Worm (Caenorhabditis elegans) whole organism, L1 larva: ENCODE data around the gene aly-3.
A peak's percentile ranks its signal among the peaks of the same experiment; 100 is the strongest.

Experiments used
- C16A3.4 ChIP-seq: fragments of 150-350 bp; optimal IDR thresholded peaks from 2 replicates; lab custom pipeline; 2014; ENCODE audit warnings: missing biosample characterization, missing genetic modification characterization
- F16B12.6 ChIP-seq: fragments of 150-350 bp; optimal IDR thresholded peaks from 2 replicates; lab custom pipeline; 2014; ENCODE audit warnings: missing biosample characterization, missing genetic modification characterization
- Y116A8C.19 ChIP-seq: sonication (generic microtip); optimal IDR thresholded peaks from 2 replicates; lab custom pipeline; 2016; ENCODE audit warnings: missing compliant biosample characterization, missing genetic modification characterization, borderline replicate concordance
- aly-2 ChIP-seq: fragments of 150-350 bp; optimal IDR thresholded peaks from 2 replicates; lab custom pipeline; 2014; ENCODE audit warnings: missing biosample characterization, missing genetic modification characterization
- ama-1 ChIP-seq: fragments of 150-350 bp; optimal IDR thresholded peaks from 2 replicates; lab custom pipeline; 2014
- blmp-1 ChIP-seq: fragments of 150-350 bp; optimal IDR thresholded peaks from 2 replicates; lab custom pipeline; 2014; ENCODE audit warnings: missing biosample characterization, missing genetic modification characterization
- ceh-63 ChIP-seq: fragments of 200-800 bp; sonication (Bioruptor generic); optimal IDR thresholded peaks from 2 replicates; lab custom pipeline; 2018; ENCODE audit warnings: mild to moderate bottlenecking, missing genetic modification characterization, missing compliant biosample characterization
- ceh-8 ChIP-seq: fragments of 200-800 bp; sonication (Bioruptor generic); optimal IDR thresholded peaks from 2 replicates; lab custom pipeline; 2018; ENCODE audit warnings: mild to moderate bottlenecking, missing genetic modification characterization, moderate library complexity, missing compliant biosample characterization
- ceh-82 ChIP-seq, 3 experiments: fragments of 150-350 bp in 1 of 3; sonication (generic microtip) in 2 of 3; optimal IDR thresholded peaks; 2 replicates each; lab custom pipeline; 2014 to 2017; ENCODE audit warnings: missing biosample characterization in 3 of 3, missing genetic modification characterization in 3 of 3
- ceh-90 ChIP-seq: sonication (generic microtip); optimal IDR thresholded peaks from 2 replicates; lab custom pipeline; 2016; ENCODE audit warnings: missing genetic modification characterization, missing compliant biosample characterization
- dpl-1 ChIP-seq, 3 experiments: fragments of 150-350 bp in 2 of 3; sonication (generic microtip) in 1 of 3; optimal IDR thresholded peaks; 2 replicates each; lab custom pipeline; 2014 to 2017; ENCODE audit warnings: missing biosample characterization in 3 of 3, missing genetic modification characterization in 3 of 3, missing genetic modification reagents in 3 of 3
- dsc-1 ChIP-seq: sonication (generic microtip); optimal IDR thresholded peaks from 2 replicates; lab custom pipeline; 2016; ENCODE audit warnings: mild to moderate bottlenecking, missing genetic modification characterization, missing compliant biosample characterization
- efl-1 ChIP-seq, 4 experiments: fragments of 150-350 bp; optimal IDR thresholded peaks in 3 of 4; peaks in 1 of 4; 1 replicate in 1 of 4; 2 replicates in 3 of 4; lab custom pipeline; 2014; ENCODE audit warnings: missing biosample characterization in 2 of 4, missing genetic modification characterization in 2 of 4, missing genetic modification reagents in 2 of 4
- efl-3 ChIP-seq: fragments of 200-800 bp; sonication (Bioruptor generic); optimal IDR thresholded peaks from 2 replicates; lab custom pipeline; 2018; ENCODE audit warnings: mild to moderate bottlenecking, missing genetic modification characterization, missing compliant biosample characterization
- egl-13 ChIP-seq: sonication (generic microtip); optimal IDR thresholded peaks from 2 replicates; lab custom pipeline; 2016; ENCODE audit warnings: missing genotype, missing genetic modification reagents, missing genetic modification characterization, missing compliant biosample characterization
- elt-2 ChIP-seq: sonication (generic microtip); optimal IDR thresholded peaks from 2 replicates; lab custom pipeline; 2016; ENCODE audit warnings: missing genetic modification characterization, mild to moderate bottlenecking, inconsistent platforms, missing compliant biosample characterization, missing genetic modification reagents
- elt-3 ChIP-seq, 6 experiments: fragments of 150-350 bp in 1 of 6; sonication (generic microtip); optimal IDR thresholded peaks; 2 replicates each; lab custom pipeline; 2017 to 2018; ENCODE audit warnings: missing biosample characterization in 6 of 6, missing genetic modification characterization in 6 of 6, inconsistent platforms in 1 of 6
- ets-5 ChIP-seq: fragments of 200-800 bp; sonication (Bioruptor generic); IDR thresholded peaks from 2 replicates; pipeline ENCODE4 v1.3.6; 2022; ENCODE audit warnings: missing genetic modification characterization, missing compliant biosample characterization
- fos-1 ChIP-seq: fragments of 150-350 bp; optimal IDR thresholded peaks from 2 replicates; lab custom pipeline; 2014; ENCODE audit warnings: missing biosample characterization, missing genetic modification characterization
- hpl-2 ChIP-seq: fragments of 150-350 bp; optimal IDR thresholded peaks from 2 replicates; lab custom pipeline; 2014; ENCODE audit warnings: missing biosample characterization, missing genetic modification reagents, missing genetic modification characterization
- irx-1 ChIP-seq: sonication (generic microtip); optimal IDR thresholded peaks from 2 replicates; lab custom pipeline; 2016; ENCODE audit warnings: missing genetic modification characterization, missing compliant biosample characterization
- jun-1 ChIP-seq: fragments of 150-350 bp; optimal IDR thresholded peaks from 2 replicates; lab custom pipeline; 2014; ENCODE audit warnings: missing biosample characterization, missing genetic modification reagents, missing genetic modification characterization
- lin-13 ChIP-seq: fragments of 150-350 bp; optimal IDR thresholded peaks from 2 replicates; lab custom pipeline; 2014; ENCODE audit warnings: missing biosample characterization, missing genetic modification reagents, missing genetic modification characterization
- lin-14 ChIP-seq: fragments of 200-800 bp; sonication (Bioruptor generic); optimal IDR thresholded peaks from 2 replicates; lab custom pipeline; 2018; ENCODE audit warnings: mild to moderate bottlenecking, missing genetic modification characterization, moderate library complexity, missing compliant biosample characterization
- lin-15B ChIP-seq: fragments of 150-350 bp; sonication (generic microtip); optimal IDR thresholded peaks from 3 replicates; lab custom pipeline; 2014; ENCODE audit warnings: missing biosample characterization, missing genetic modification characterization
- lin-35 ChIP-seq, 2 experiments: fragments of 150-350 bp; optimal IDR thresholded peaks; 2 replicates each; lab custom pipeline; 2014; ENCODE audit warnings: missing biosample characterization in 2 of 2, missing genetic modification characterization in 2 of 2, missing genetic modification reagents in 2 of 2
- lir-3 ChIP-seq: sonication (generic microtip); optimal IDR thresholded peaks from 2 replicates; lab custom pipeline; 2016; ENCODE audit warnings: mild to moderate bottlenecking, missing genetic modification characterization, moderate library complexity, missing compliant biosample characterization; ENCODE audit not compliant: poor library complexity
- lsy-2 ChIP-seq, 2 experiments: fragments of 150-350 bp; optimal IDR thresholded peaks; 2 replicates each; lab custom pipeline; 2014; ENCODE audit warnings: missing biosample characterization in 2 of 2, missing genetic modification characterization in 2 of 2
- mdl-1 ChIP-seq, 2 experiments: fragments of 150-350 bp; optimal IDR thresholded peaks; 2 replicates each; lab custom pipeline; 2014 to 2017; ENCODE audit warnings: missing biosample characterization in 2 of 2, missing genetic modification characterization in 2 of 2, inconsistent platforms in 1 of 2
- mep-1 ChIP-seq: fragments of 150-350 bp; optimal IDR thresholded peaks from 2 replicates; lab custom pipeline; 2014; ENCODE audit warnings: missing biosample characterization, missing genetic modification characterization
- nhr-20 ChIP-seq: sonication (generic microtip); optimal IDR thresholded peaks from 2 replicates; lab custom pipeline; 2016; ENCODE audit warnings: mild to moderate bottlenecking, missing genetic modification characterization, missing compliant biosample characterization
- nhr-28 ChIP-seq: fragments of 150-350 bp; optimal IDR thresholded peaks from 2 replicates; lab custom pipeline; 2014; ENCODE audit warnings: missing biosample characterization, missing genetic modification characterization
- nhr-47 ChIP-seq: sonication (generic microtip); optimal IDR thresholded peaks from 2 replicates; lab custom pipeline; 2016; ENCODE audit warnings: mild to moderate bottlenecking, missing genetic modification characterization, moderate library complexity, missing compliant biosample characterization
- nhr-71 ChIP-seq: sonication (generic microtip); optimal IDR thresholded peaks from 2 replicates; lab custom pipeline; 2016; ENCODE audit warnings: mild to moderate bottlenecking, missing genetic modification characterization, moderate library complexity, missing compliant biosample characterization
- nhr-76 ChIP-seq: sonication (generic microtip); optimal IDR thresholded peaks from 2 replicates; lab custom pipeline; 2017; ENCODE audit warnings: missing biosample characterization, missing genetic modification characterization
- nhr-77 ChIP-seq: fragments of 150-350 bp; optimal IDR thresholded peaks from 2 replicates; lab custom pipeline; 2014; ENCODE audit warnings: missing biosample characterization, missing genetic modification characterization
- nhr-84 ChIP-seq: sonication (generic microtip); optimal IDR thresholded peaks from 2 replicates; lab custom pipeline; 2017; ENCODE audit warnings: missing biosample characterization, missing genetic modification characterization
- nhr-85 ChIP-seq: sonication (generic microtip); peaks from one replicate; lab custom pipeline; 2016; ENCODE audit warnings: missing genetic modification characterization, inconsistent platforms, missing compliant biosample characterization
- nhr-90 ChIP-seq: sonication (generic microtip); optimal IDR thresholded peaks from 2 replicates; lab custom pipeline; 2016; ENCODE audit warnings: mild to moderate bottlenecking, missing genetic modification characterization, missing compliant biosample characterization; ENCODE audit not compliant: poor library complexity
- pax-3 ChIP-seq: fragments of 200-800 bp; sonication (Bioruptor generic); optimal IDR thresholded peaks from 2 replicates; lab custom pipeline; 2018; ENCODE audit warnings: mild to moderate bottlenecking, missing genetic modification characterization, moderate library complexity, missing compliant biosample characterization
- rnt-1 ChIP-seq: sonication (generic microtip); optimal IDR thresholded peaks from 2 replicates; lab custom pipeline; 2016; ENCODE audit warnings: mild to moderate bottlenecking, missing genetic modification characterization, moderate library complexity, missing compliant biosample characterization
- snu-23 ChIP-seq: sonication (generic microtip); optimal IDR thresholded peaks from 2 replicates; lab custom pipeline; 2016; ENCODE audit warnings: missing genetic modification characterization, missing compliant biosample characterization
- sptf-1 ChIP-seq: fragments of 150-350 bp; optimal IDR thresholded peaks from 2 replicates; lab custom pipeline; 2014; ENCODE audit warnings: missing biosample characterization, missing genetic modification characterization
- sup-37 ChIP-seq: fragments of 200-800 bp; sonication (Bioruptor generic); optimal IDR thresholded peaks from 2 replicates; lab custom pipeline; 2018; ENCODE audit warnings: mild to moderate bottlenecking, missing genetic modification characterization, missing compliant biosample characterization
- tbx-2 ChIP-seq: sonication (generic microtip); optimal IDR thresholded peaks from 2 replicates; lab custom pipeline; 2016; ENCODE audit warnings: missing genetic modification characterization, missing compliant biosample characterization
- unc-130 ChIP-seq: fragments of 150-350 bp; optimal IDR thresholded peaks from 2 replicates; lab custom pipeline; 2017; ENCODE audit warnings: missing biosample characterization, missing genetic modification characterization, inconsistent platforms
- unc-62 ChIP-seq: fragments of 150-350 bp; optimal IDR thresholded peaks from 2 replicates; lab custom pipeline; 2014; ENCODE audit warnings: missing biosample characterization, missing genetic modification reagents, missing genetic modification characterization
- unc-86 ChIP-seq: sonication (generic microtip); optimal IDR thresholded peaks from 2 replicates; lab custom pipeline; 2016; ENCODE audit warnings: missing genetic modification characterization, missing compliant biosample characterization
- unc-98 ChIP-seq: fragments of 200-800 bp; sonication (Bioruptor generic); IDR thresholded peaks from 2 replicates; pipeline ENCODE4 v1.3.6; 2022; ENCODE audit warnings: missing genetic modification characterization, missing compliant biosample characterization
- xbp-1 ChIP-seq: sonication (generic microtip); optimal IDR thresholded peaks from 2 replicates; lab custom pipeline; 2016; ENCODE audit warnings: missing genetic modification characterization, missing compliant biosample characterization
- zag-1 ChIP-seq: fragments of 150-350 bp; optimal IDR thresholded peaks from 2 replicates; lab custom pipeline; 2014; ENCODE audit warnings: missing biosample characterization, missing genetic modification characterization
- ztf-4 ChIP-seq: fragments of 150-350 bp; optimal IDR thresholded peaks from 2 replicates; lab custom pipeline; 2014; ENCODE audit warnings: missing biosample characterization, missing genetic modification characterization

Gene aly-3

DNA sequence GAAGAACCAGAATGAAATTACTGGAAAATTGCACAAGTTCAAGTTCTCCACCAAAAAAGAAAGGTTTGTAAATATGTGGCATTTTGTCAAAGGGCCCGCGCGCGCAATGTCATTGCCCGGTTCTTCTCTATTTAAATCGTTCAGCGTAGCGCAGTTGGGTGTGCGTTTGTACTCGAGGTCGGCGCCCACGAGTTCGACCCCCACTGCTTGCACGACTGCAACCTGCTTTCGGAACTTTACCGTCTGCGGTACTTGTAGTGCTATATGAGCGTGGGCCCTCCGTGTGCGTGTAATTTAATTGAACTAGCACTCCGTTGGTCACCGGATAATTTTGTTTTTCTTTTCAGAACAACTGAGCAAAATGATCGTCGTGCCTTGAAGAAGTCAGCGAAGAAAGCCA, 36.6 kb upstream of the aly-3 start (continued):
- TF ChIP-seq jun-1 (no peak), C16A3.4 (tag; lab: Kevin White, UChicago) (peak; percentile 73), tbx-2 (tag; lab: Kevin White, UChicago) (peak; percentile 55), pax-3 (tag; lab: Kevin White, UChicago) (no peak), egl-13 (tag; lab: Kevin White, UChicago) (no peak), mep-1 (tag; lab: Kevin White, UChicago) (peak; percentile 67), ets-5 (no peak), efl-3 (GFP tag; lab: Kevin White, UChicago) (no peak), nhr-71 (tag; lab: Kevin White, UChicago) (peak; percentile 77), irx-1 (tag; lab: Kevin White, UChicago) (peak; percentile 34), snu-23 (GFP tag; lab: Kevin White, UChicago) (peak; percentile 80), nhr-28 (tag; lab: Kevin White, UChicago) (no peak), sup-37 (GFP tag; lab: Kevin White, UChicago) (no peak), hpl-2 (GFP tag; lab: Kevin White, UChicago) (no peak), mdl-1 (tag; optimal IDR thresholded peaks at IDR 0.05; lab: Kevin White, UChicago) (peak in 1 of 2 experiments; percentile 65), ceh-8 (GFP tag; lab: Kevin White, UChicago) (peak; percentile 36), dsc-1 (peak; percentile 65), dpl-1 (GFP tag; optimal IDR thresholded peaks at IDR 0.05; lab: Kevin White, UChicago) (peak; percentile 41 to 51 (median 42)), sptf-1 (tag; lab: Kevin White, UChicago) (no peak), Y116A8C.19 (tag; lab: Kevin White, UChicago) (no peak), ceh-90 (tag; lab: Kevin White, UChicago) (no peak), elt-2 (tag; lab: Kevin White, UChicago) (peak; percentile 13), nhr-85 (tag; lab: Kevin White, UChicago) (peak; percentile 67), nhr-84 (no peak), lin-13 (peak; percentile 60), nhr-47 (tag; lab: Kevin White, UChicago) (peak; percentile 78), unc-98 (GFP tag; lab: Robert Waterston, UW) (0 out of 2 replicates have a peak, but pooled peaks have one; percentile 32), lin-14 (GFP tag; lab: Kevin White, UChicago) (peak; percentile 63), elt-3 (tag; optimal IDR thresholded peaks at IDR 0.05; lab: Kevin White, UChicago) (peak in 4 of 6 experiments; percentile 41 to 59 (median 48)), efl-1 (optimal IDR thresholded peaks at IDR 0.05; lab: Kevin White, UChicago) (peak; percentile 48 to 57), efl-1 (GFP tag; optimal IDR thresholded peaks at IDR 0.05 in 1 of 2; lab: Kevin White, UChicago) (peak; percentile 28 to 95), nhr-20 (peak; percentile 78), ztf-4 (peak; percentile 62), nhr-77 (tag; lab: Kevin White, UChicago) (peak; percentile 71), nhr-76 (tag; lab: Kevin White, UChicago) (peak; percentile 38), lir-3 (tag; lab: Kevin White, UChicago) (peak; percentile 34), F16B12.6 (tag; lab: Kevin White, UChicago) (peak; percentile 33), nhr-90 (peak; percentile 85), unc-130 (peak; percentile 42), lsy-2 (tag; optimal IDR thresholded peaks at IDR 0.05; lab: Kevin White, UChicago) (peak; percentile 56 to 59), unc-62 (no peak), zag-1 (no peak)

ce11 chrIV:12088898-12089297, 34.2 kb upstream of the aly-3 start:
- TF ChIP-seq ceh-82 (tag; optimal IDR thresholded peaks at IDR 0.05; lab: Kevin White, UChicago) (peak in 1 of 3 experiments; percentile 36), lin-15B (tag; lab: Kevin White, UChicago) (peak; percentile 70), efl-1 (optimal IDR thresholded peaks at IDR 0.05; lab: Kevin White, UChicago) (peak; percentile 43 to 61), efl-1 (GFP tag; optimal IDR thresholded peaks at IDR 0.05 in 1 of 2; lab: Kevin White, UChicago) (peak; percentile 42 to 84), unc-86 (tag; lab: Kevin White, UChicago) (no peak), ama-1 (lab: Kevin White, UChicago) (no peak), dpl-1 (GFP tag; optimal IDR thresholded peaks at IDR 0.05; lab: Kevin White, UChicago) (peak in 1 of 3 experiments; percentile 55), lin-35 (GFP tag; optimal IDR thresholded peaks at IDR 0.05; lab: Kevin White, UChicago) (peak; percentile 49 to 70), ceh-8 (GFP tag; lab: Kevin White, UChicago) (no peak), snu-23 (GFP tag; lab: Kevin White, UChicago) (peak; percentile 34), fos-1 (tag; lab: Kevin White, UChicago) (peak; percentile 7), xbp-1 (tag; lab: Kevin White, UChicago) (no peak), aly-2 (peak; percentile 43), rnt-1 (tag; lab: Kevin White, UChicago) (peak; percentile 42), blmp-1 (peak; percentile 96), ceh-63 (GFP tag; lab: Kevin White, UChicago) (no peak), nhr-47 (tag; lab: Kevin White, UChicago) (peak; percentile 21), nhr-20 (peak; percentile 16), mep-1 (tag; lab: Kevin White, UChicago) (peak; percentile 69), C16A3.4 (tag; lab: Kevin White, UChicago) (peak; percentile 27), lsy-2 (tag; optimal IDR thresholded peaks at IDR 0.05; lab: Kevin White, UChicago) (peak; percentile 19 to 71)
